Worm (Caenorhabditis elegans): ENCODE results near the gene srz-100.
A peak's percentile ranks its signal among the peaks of the same experiment; 100 is the strongest.

DNA sequence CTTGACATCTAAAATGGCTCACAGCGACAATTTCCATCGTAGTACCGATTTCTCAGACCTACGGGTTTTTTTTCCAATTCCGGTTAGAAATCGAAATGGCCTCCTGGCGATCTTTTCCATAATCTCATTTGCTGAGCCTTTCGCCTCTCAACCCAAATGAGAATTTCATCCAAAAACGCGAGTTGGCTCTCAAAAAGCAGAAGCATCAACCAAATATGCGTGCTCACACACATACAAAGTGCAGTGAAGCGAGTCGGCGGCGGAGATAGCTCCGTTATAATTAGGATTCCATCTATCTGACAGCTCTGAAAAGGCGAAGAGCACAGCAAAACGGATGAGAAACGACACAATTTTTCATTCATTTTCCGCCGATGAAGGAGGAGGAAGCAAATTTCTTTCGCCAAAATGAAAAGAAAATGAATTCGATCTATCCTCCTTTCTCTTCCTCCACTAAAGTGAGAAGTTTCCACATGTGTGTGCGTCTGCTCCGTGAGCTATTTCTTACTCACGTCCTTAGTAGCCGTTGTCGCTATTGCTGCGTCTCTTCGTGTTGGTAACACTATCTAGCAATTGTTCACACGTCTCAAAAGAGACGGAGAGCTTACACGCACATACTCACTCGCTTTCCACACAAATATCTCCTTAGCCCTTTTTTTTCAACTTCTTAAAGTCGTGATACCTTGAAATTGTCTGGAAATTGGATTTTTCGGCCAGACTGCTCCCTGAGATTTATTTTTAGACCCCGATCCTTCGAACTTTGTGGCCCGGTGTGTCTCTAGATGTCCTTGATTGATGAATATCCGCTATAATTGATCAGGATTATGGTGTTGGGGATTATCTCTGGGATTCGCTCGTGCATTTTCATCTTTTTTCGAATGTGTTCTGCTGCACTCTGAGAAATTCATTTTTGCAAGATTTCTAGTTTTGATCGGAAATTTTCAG is 20.7 kb downstream of the srz-100 start:
- TF ChIP-seq nhr-76 (tag; optimal IDR thresholded peaks at IDR 0.05): no peak
- TF ChIP-seq nhr-77 (tag; optimal IDR thresholded peaks at IDR 0.05): no peak
- TF ChIP-seq egl-27 (tag; optimal IDR thresholded peaks at IDR 0.05): no peak
- no peak for TF ChIP-seq snpc-4 (tag; optimal IDR thresholded peaks at IDR 0.05)
- no peak for TF ChIP-seq rnt-1 (tag; optimal IDR thresholded peaks at IDR 0.05)
- no peak for TF ChIP-seq ztf-4 (tag; optimal IDR thresholded peaks at IDR 0.05)
- no peak for TF ChIP-seq alr-1 (tag; optimal IDR thresholded peaks at IDR 0.05; ENCODE audit: borderline replicate concordance)
- peak; percentile 14 for TF ChIP-seq nhr-47 (tag; optimal IDR thresholded peaks at IDR 0.05)
- peak in 1 of 2 experiments; percentile 0 for TF ChIP-seq lin-35 (GFP tag; optimal IDR thresholded peaks at IDR 0.05)
- no peak for TF ChIP-seq ces-1 (GFP tag; optimal IDR thresholded peaks at IDR 0.05)
- TF ChIP-seq grh-1 (GFP tag; IDR thresholded peaks at IDR 0.05): no peak
- no peak for TF ChIP-seq blmp-1 (tag; optimal IDR thresholded peaks at IDR 0.05)
